Worm (Caenorhabditis elegans) whole organism, midembryonic: ENCODE results near the gene idhb-1.

Source experiments
- T22C8.4 ChIP-seq: fragments of 200-800 bp; sonication (Bioruptor generic); IDR thresholded peaks from 2 replicates; pipeline ENCODE4 v1.3.6; 2022; ENCODE audit warnings: missing genetic modification characterization, missing compliant biosample characterization
- cog-1 ChIP-seq: sonication (generic microtip); optimal IDR thresholded peaks from 2 replicates; lab custom pipeline; 2016; ENCODE audit warnings: missing genetic modification characterization, missing compliant biosample characterization
- flt-1 ChIP-seq: fragments of 200-800 bp; sonication (Bioruptor generic); IDR thresholded peaks from 2 replicates; pipeline ENCODE4 v1.3.6; 2022; ENCODE audit warnings: missing genetic modification characterization, missing compliant biosample characterization
- klf-2 ChIP-seq: fragments of 200-800 bp; sonication (Bioruptor generic); conservative IDR thresholded peaks from 2 replicates; pipeline ENCODE4 v1.3.6; 2022; ENCODE audit warnings: missing genetic modification reagents, missing genetic modification characterization, missing compliant biosample characterization
- med-1 ChIP-seq: sonication (generic microtip); optimal IDR thresholded peaks from 2 replicates; lab custom pipeline; 2017; ENCODE audit warnings: missing genetic modification characterization, mild to moderate bottlenecking, missing compliant biosample characterization, antibody characterized with exemption, missing genetic modification reagents; ENCODE audit not compliant: insufficient read depth
- ref-1 ChIP-seq: fragments of 200-800 bp; sonication (Bioruptor generic); conservative IDR thresholded peaks from 2 replicates; pipeline ENCODE4 v1.3.6; 2022; ENCODE audit warnings: missing genetic modification reagents, missing genetic modification characterization, missing compliant biosample characterization
- tab-1 ChIP-seq: fragments of 200-800 bp; sonication (Bioruptor generic); IDR thresholded peaks from 2 replicates; pipeline ENCODE4 v1.3.6; 2022; ENCODE audit warnings: missing genetic modification characterization, missing compliant biosample characterization
- ztf-23 ChIP-seq: fragments of 200-800 bp; sonication (Bioruptor generic); IDR thresholded peaks from 2 replicates; pipeline ENCODE4 v1.3.6; 2022; ENCODE audit warnings: missing genetic modification reagents, missing genetic modification characterization, missing compliant biosample characterization
- ztf-29 ChIP-seq: fragments of 200-800 bp; sonication (Bioruptor generic); IDR thresholded peaks from 2 replicates; pipeline ENCODE4 v1.3.6; 2022; ENCODE audit warnings: missing genetic modification reagents, missing genetic modification characterization, missing compliant biosample characterization

The idhb-1 gene

ce11 chrX:14173850-14174249 is at the start of gene idhb-1:
idhb-1 (minus strand) TSS chrX:14174063.
- TF ChIP-seq cog-1 (tag; lab: Kevin White, UChicago): peak; percentile 28
- peak; percentile 84 for TF ChIP-seq T22C8.4 (GFP tag; lab: Robert Waterston, UW)
- TF ChIP-seq ztf-23 (GFP tag; lab: Robert Waterston, UW): 0 out of 2 replicates have a peak, but pooled peaks have one; percentile 36
- TF ChIP-seq med-1 (GFP tag; lab: Kevin White, UChicago): no peak
- no peak for TF ChIP-seq ref-1
- no peak for TF ChIP-seq tab-1 (GFP tag; lab: Robert Waterston, UW)
- no peak for TF ChIP-seq ztf-29 (GFP tag; lab: Robert Waterston, UW)
- peak; percentile 58; the same call in 1 of the 2 replicates for TF ChIP-seq flt-1 (GFP tag; lab: Robert Waterston, UW)

ce11 chrX:14223156-14223555 is 49.3 kb upstream of the idhb-1 start, which contains the start of gene K06G5.3:
K06G5.3 (minus strand) TSS chrX:14223256.
- TF ChIP-seq tab-1 (GFP tag; lab: Robert Waterston, UW) (no peak), ztf-29 (GFP tag; lab: Robert Waterston, UW) (no peak), ztf-23 (GFP tag; lab: Robert Waterston, UW) (no peak), cog-1 (tag; lab: Kevin White, UChicago) (no peak), T22C8.4 (GFP tag; lab: Robert Waterston, UW) (no peak), ref-1 (no peak), med-1 (GFP tag; lab: Kevin White, UChicago) (no peak), klf-2 (no peak), flt-1 (GFP tag; lab: Robert Waterston, UW) (no peak)

ce11 chrX:14214520-14215023 is 40.7 kb upstream of the idhb-1 start, which contains the start of gene K06G5.1:
K06G5.1 (plus strand) TSS chrX:14214973.
- TF ChIP-seq tab-1 (GFP tag; lab: Robert Waterston, UW) (no peak), flt-1 (GFP tag; lab: Robert Waterston, UW) (no peak), ztf-23 (GFP tag; lab: Robert Waterston, UW) (no peak), T22C8.4 (GFP tag; lab: Robert Waterston, UW) (no peak), ref-1 (no peak)

ce11 chrX:14213314-14213713 is 39.5 kb upstream of the idhb-1 start:
- TF ChIP-seq tab-1 (GFP tag; lab: Robert Waterston, UW): no peak
- no peak for TF ChIP-seq ztf-29 (GFP tag; lab: Robert Waterston, UW)
- no peak for TF ChIP-seq med-1 (GFP tag; lab: Kevin White, UChicago)
- no peak for TF ChIP-seq T22C8.4 (GFP tag; lab: Robert Waterston, UW)
- no peak for TF ChIP-seq ztf-23 (GFP tag; lab: Robert Waterston, UW)
- no peak for TF ChIP-seq ref-1
- TF ChIP-seq cog-1 (tag; lab: Kevin White, UChicago): no peak
- no peak for TF ChIP-seq klf-2
- no peak for TF ChIP-seq flt-1 (GFP tag; lab: Robert Waterston, UW)

- no peak for TF ChIP-seq tab-1 (GFP tag; lab: Robert Waterston, UW)
- no peak for TF ChIP-seq flt-1 (GFP tag; lab: Robert Waterston, UW)
- no peak for TF ChIP-seq ztf-23 (GFP tag; lab: Robert Waterston, UW)
- TF ChIP-seq med-1 (GFP tag; lab: Kevin White, UChicago): no peak
- no peak for TF ChIP-seq ref-1
- TF ChIP-seq T22C8.4 (GFP tag; lab: Robert Waterston, UW): no peak
- TF ChIP-seq cog-1 (tag; lab: Kevin White, UChicago): no peak
- no peak for TF ChIP-seq klf-2
- TF ChIP-seq ztf-29 (GFP tag; lab: Robert Waterston, UW): no peak
These were observed 34.1 kb upstream of the idhb-1 start, which contains the start of gene ceh-37 for ce11 chrX:14207942-14208341. ceh-37 (minus strand) TSS chrX:14208000.

- TF ChIP-seq T22C8.4 (GFP tag; lab: Robert Waterston, UW) (no peak), ztf-23 (GFP tag; lab: Robert Waterston, UW) (no peak), tab-1 (GFP tag; lab: Robert Waterston, UW) (no peak), cog-1 (tag; lab: Kevin White, UChicago) (no peak), ztf-29 (GFP tag; lab: Robert Waterston, UW) (no peak), ref-1 (no peak), flt-1 (GFP tag; lab: Robert Waterston, UW) (no peak), klf-2 (no peak), med-1 (GFP tag; lab: Kevin White, UChicago) (no peak)
These were observed 32.5 kb upstream of the idhb-1 start for ce11 chrX:14206321-14206720.

ce11 chrX:14194251-14194650 is 20.4 kb upstream of the idhb-1 start:
- TF ChIP-seq med-1 (GFP tag; lab: Kevin White, UChicago): no peak
- TF ChIP-seq klf-2: no peak
- TF ChIP-seq tab-1 (GFP tag; lab: Robert Waterston, UW): no peak
- no peak for TF ChIP-seq ztf-29 (GFP tag; lab: Robert Waterston, UW)
- no peak for TF ChIP-seq cog-1 (tag; lab: Kevin White, UChicago)
- TF ChIP-seq ztf-23 (GFP tag; lab: Robert Waterston, UW): no peak
- no peak for TF ChIP-seq ref-1
- no peak for TF ChIP-seq flt-1 (GFP tag; lab: Robert Waterston, UW)
- no peak for TF ChIP-seq T22C8.4 (GFP tag; lab: Robert Waterston, UW)

ce11 chrX:14186466-14186865 is 12.6 kb upstream of the idhb-1 start, which contains the start of gene ceh-36:
ceh-36 (minus strand) TSS chrX:14186566.
- TF ChIP-seq tab-1 (GFP tag; lab: Robert Waterston, UW): no peak
- no peak for TF ChIP-seq T22C8.4 (GFP tag; lab: Robert Waterston, UW)

ce11 chrX:14185631-14186030 is 11.8 kb upstream of the idhb-1 start:
- TF ChIP-seq ref-1 (no peak), flt-1 (GFP tag; lab: Robert Waterston, UW) (no peak)

- no peak for TF ChIP-seq T22C8.4 (GFP tag; lab: Robert Waterston, UW)
- TF ChIP-seq tab-1 (GFP tag; lab: Robert Waterston, UW): no peak
- TF ChIP-seq ref-1: no peak
- TF ChIP-seq klf-2: no peak
- no peak for TF ChIP-seq ztf-29 (GFP tag; lab: Robert Waterston, UW)
- TF ChIP-seq ztf-23 (GFP tag; lab: Robert Waterston, UW): no peak
- no peak for TF ChIP-seq cog-1 (tag; lab: Kevin White, UChicago)
- no peak for TF ChIP-seq flt-1 (GFP tag; lab: Robert Waterston, UW)
These were observed 8.7 kb upstream of the idhb-1 start for ce11 chrX:14182514-14182913.
